Worm (Caenorhabditis elegans): Measurements from ENCODE around the gene srh-7.

Gene srh-7

DNA sequence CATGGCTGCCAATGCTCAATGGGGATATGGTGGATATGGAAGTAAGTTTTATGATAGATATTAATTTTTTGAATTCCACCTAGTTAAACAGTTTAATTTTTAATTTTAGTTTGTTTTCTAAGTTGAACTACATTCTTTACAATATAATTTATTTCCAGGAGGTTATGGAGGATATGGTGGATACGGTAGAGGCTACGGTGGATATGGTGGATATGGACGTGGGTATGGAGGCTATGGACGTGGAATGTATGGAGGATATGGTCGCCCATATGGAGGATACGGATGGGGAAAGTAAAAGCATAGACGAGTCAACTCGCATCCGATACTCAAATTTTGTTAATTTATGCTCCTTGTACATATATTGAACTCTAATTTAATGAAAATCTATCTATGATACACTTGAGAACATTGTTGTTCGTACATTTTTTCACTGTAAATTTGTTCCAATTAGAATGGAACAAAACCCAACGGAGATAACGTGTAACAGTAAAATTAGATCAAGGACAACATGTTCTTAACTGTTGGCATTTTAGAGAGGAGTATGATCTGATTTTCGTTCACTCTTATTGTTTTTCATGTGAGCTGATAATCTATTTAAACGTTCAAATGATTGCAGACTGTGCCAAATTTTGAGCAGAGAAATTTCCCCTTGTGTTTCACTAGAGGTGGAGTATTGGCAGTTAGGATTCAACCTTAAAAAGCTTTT, 27.6 kb upstream of the srh-7 start:
- TF ChIP-seq sma-3 (GFP tag; optimal IDR thresholded peaks at IDR 0.05) (peak; percentile 21), sem-4 (tag; optimal IDR thresholded peaks at IDR 0.05) (no peak), nhr-21 (tag; optimal IDR thresholded peaks at IDR 0.05) (peak; percentile 68), ama-1 (optimal IDR thresholded peaks at IDR 0.05) (peak; percentile 23), sma-9 (GFP tag; optimal IDR thresholded peaks at IDR 0.05) (peak; percentile 33), sma-9 (tag; optimal IDR thresholded peaks at IDR 0.05) (no peak)

DNA sequence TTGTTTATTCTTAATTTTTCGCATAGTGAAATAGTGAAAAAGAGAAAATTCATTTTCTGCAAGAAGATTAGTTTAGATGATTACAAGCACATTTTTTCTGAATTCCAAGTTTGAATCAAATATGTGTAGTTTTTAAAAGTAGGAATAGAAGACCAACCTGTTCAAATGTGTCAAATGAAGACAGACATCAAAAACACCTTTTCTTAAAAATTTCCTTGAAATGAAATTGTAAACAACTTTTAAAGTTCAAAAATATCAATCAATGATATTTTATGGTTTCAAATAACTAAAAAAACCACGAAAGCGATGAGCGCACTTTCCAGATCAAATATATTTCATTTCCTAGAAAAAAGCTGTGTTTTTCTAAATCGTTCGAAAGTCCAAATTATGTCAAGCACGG, 26.3 kb upstream of the srh-7 start, which contains the start of gene nlp-30:
TSS of gene nlp-30 (plus strand) at position 301 of the 400 bp plus-strand sequence.
- no peak for TF ChIP-seq ceh-16 (tag; optimal IDR thresholded peaks at IDR 0.05)
- TF ChIP-seq egl-27 (tag; optimal IDR thresholded peaks at IDR 0.05) = no peak
- no peak for TF ChIP-seq mbf-1 (tag; optimal IDR thresholded peaks at IDR 0.05)
- TF ChIP-seq nhr-25 (tag; optimal IDR thresholded peaks at IDR 0.05) = no peak
- TF ChIP-seq nhr-77 (tag; optimal IDR thresholded peaks at IDR 0.05) = no peak
- TF ChIP-seq mdl-1 (tag; optimal IDR thresholded peaks at IDR 0.05) = no peak
- no peak for TF ChIP-seq nhr-23 (tag; optimal IDR thresholded peaks at IDR 0.05)
- TF ChIP-seq zag-1 (tag; optimal IDR thresholded peaks at IDR 0.05) = no peak
- no peak for TF ChIP-seq nhr-10 (tag; optimal IDR thresholded peaks at IDR 0.05)
- TF ChIP-seq nhr-237 (tag; optimal IDR thresholded peaks at IDR 0.05) = no peak
- no peak for TF ChIP-seq lin-13 (GFP tag; optimal IDR thresholded peaks at IDR 0.05)

DNA sequence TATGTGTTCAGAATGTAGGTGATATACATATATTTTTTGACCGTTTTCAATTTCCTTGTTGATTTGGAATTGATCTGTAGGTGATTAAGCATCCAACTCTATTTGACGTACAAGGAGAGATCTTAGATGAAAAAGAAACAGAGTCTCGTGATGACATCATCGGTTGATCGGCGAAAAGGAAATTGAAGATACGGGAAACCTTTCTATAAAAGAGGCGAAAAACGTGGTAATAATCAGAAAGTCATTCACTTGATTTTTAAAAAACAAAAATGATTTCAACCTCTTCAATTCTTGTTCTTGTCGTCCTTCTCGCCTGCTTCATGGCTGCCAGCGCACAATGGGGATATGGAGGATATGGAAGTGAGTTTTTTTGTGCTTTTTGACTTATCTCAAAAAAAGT, 23.8 kb upstream of the srh-7 start, which contains the start of gene nlp-29:
TSS of gene nlp-29 (plus strand) at position 248 of the 400 bp plus-strand sequence.
- no peak for TF ChIP-seq F13H6.1 (tag; optimal IDR thresholded peaks at IDR 0.05)
- peak; percentile 59 for TF ChIP-seq nhr-21 (tag; optimal IDR thresholded peaks at IDR 0.05)
- no peak for TF ChIP-seq nhr-10 (tag; optimal IDR thresholded peaks at IDR 0.05)
- peak; percentile 49 for TF ChIP-seq crh-2 (tag; optimal IDR thresholded peaks at IDR 0.05)
- TF ChIP-seq nhr-23 (tag; optimal IDR thresholded peaks at IDR 0.05) = no peak
- peak; percentile 50 for TF ChIP-seq blmp-1 (tag; optimal IDR thresholded peaks at IDR 0.05; ENCODE audit: insufficient read depth)
- TF ChIP-seq nhr-237 (tag; optimal IDR thresholded peaks at IDR 0.05) = no peak
- no peak for TF ChIP-seq ztf-4 (tag; optimal IDR thresholded peaks at IDR 0.05)
- TF ChIP-seq sma-3 (GFP tag; optimal IDR thresholded peaks at IDR 0.05) = peak; percentile 79
- no peak for TF ChIP-seq C34F6.9 (tag; optimal IDR thresholded peaks at IDR 0.05)
- TF ChIP-seq sma-9 (GFP tag; optimal IDR thresholded peaks at IDR 0.05) = peak; percentile 63
- TF ChIP-seq sma-9 (tag; optimal IDR thresholded peaks at IDR 0.05) = no peak
- TF ChIP-seq nhr-25 (tag; optimal IDR thresholded peaks at IDR 0.05) = peak; percentile 77
- no peak for TF ChIP-seq lin-39 (tag; optimal IDR thresholded peaks at IDR 0.05)

DNA sequence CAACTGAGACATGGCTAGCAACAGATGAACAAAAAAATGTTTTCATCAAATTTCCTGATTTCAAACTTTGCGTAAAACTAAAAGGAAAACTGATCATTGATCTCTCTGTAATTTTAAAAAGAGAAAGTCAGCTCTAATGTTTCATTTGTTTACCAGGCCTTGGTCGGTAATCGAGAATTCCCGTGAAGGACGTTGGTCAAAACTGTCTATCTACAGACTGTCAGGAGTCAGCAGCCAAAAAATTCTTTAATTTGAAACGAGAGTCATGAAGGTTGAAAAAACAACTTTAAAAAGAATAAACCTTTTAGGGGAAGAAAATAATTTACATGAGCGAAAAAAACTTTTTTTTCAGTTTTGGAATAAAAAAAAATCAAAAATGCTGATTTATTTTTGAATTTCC, 22.9 kb upstream of the srh-7 start:
- TF ChIP-seq C34F6.9 (tag; optimal IDR thresholded peaks at IDR 0.05) (no peak), nhr-21 (tag; optimal IDR thresholded peaks at IDR 0.05) (no peak), nhr-25 (tag; optimal IDR thresholded peaks at IDR 0.05) (peak; percentile 42), lin-39 (tag; optimal IDR thresholded peaks at IDR 0.05) (no peak), sma-9 (GFP tag; optimal IDR thresholded peaks at IDR 0.05) (peak; percentile 72), sma-9 (tag; optimal IDR thresholded peaks at IDR 0.05) (no peak), nhr-11 (tag; optimal IDR thresholded peaks at IDR 0.05) (no peak), blmp-1 (tag; optimal IDR thresholded peaks at IDR 0.05; ENCODE audit: insufficient read depth) (peak; percentile 54), Y55F3AM.14 (GFP tag; optimal IDR thresholded peaks at IDR 0.05) (no peak), nhr-237 (tag; optimal IDR thresholded peaks at IDR 0.05) (no peak), nhr-10 (tag; optimal IDR thresholded peaks at IDR 0.05) (no peak), aly-2 (tag; optimal IDR thresholded peaks at IDR 0.05) (no peak), snpc-4 (tag; optimal IDR thresholded peaks at IDR 0.05) (no peak), sma-3 (GFP tag; optimal IDR thresholded peaks at IDR 0.05) (no peak)

DNA sequence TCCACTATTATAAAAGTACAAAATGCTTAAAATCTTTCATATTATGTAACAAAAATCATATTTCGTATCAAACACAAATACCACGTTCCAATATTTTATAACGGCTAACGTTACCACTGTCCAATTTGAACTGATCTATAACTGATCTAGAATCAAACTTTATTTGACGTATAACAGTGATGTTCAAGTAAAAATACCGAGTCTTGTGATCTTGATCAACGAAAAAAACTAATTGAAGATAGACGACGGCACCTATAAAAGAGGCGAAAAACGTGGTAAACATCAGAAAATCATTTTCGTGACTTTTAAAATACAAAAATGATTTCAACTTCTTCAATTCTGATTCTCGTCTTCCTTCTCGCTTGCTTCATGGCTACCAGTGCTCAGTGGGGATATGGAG, 20.4 kb upstream of the srh-7 start, which contains the start of gene nlp-28:
TSS of gene nlp-28 (plus strand) at position 285 of the 400 bp plus-strand sequence.
- TF ChIP-seq ztf-4 (tag; optimal IDR thresholded peaks at IDR 0.05) (no peak), sma-9 (GFP tag; optimal IDR thresholded peaks at IDR 0.05) (peak; percentile 5), sma-9 (tag; optimal IDR thresholded peaks at IDR 0.05) (no peak), nhr-77 (tag; optimal IDR thresholded peaks at IDR 0.05) (no peak), zag-1 (tag; optimal IDR thresholded peaks at IDR 0.05) (no peak)

DNA sequence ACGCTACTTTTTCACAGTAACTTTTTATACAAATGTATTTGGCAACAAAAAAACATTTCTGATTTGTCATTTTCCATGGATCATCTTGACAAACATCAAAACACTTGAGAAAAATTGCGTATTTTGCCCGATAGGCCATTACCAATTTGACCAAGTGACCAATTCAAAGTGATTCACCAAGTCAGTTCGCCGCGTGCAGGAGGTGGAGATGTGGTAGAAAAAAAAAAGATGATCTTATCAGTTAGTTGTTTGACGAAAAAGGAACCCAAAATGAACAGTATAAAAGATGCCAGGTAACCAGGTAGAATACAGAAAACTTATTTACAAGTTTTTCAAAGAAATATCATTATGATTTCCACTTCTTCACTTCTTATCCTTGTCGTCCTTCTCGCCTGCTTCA, 19.0 kb upstream of the srh-7 start, which contains the start of gene nlp-27:
TSS of gene nlp-27 (plus strand) at position 309 of the 400 bp plus-strand sequence.
- TF ChIP-seq fos-1 (tag; optimal IDR thresholded peaks at IDR 0.05) = peak; percentile 1
- TF ChIP-seq sma-3 (GFP tag; optimal IDR thresholded peaks at IDR 0.05) = no peak
- TF ChIP-seq nhr-21 (tag; optimal IDR thresholded peaks at IDR 0.05) = peak; percentile 3

Measured in whole organism, L2 larva.